Worm (Caenorhabditis elegans): ENCODE measurements around the gene exo-1.
"Not testable (repeated sequence)": the region's sequence is repeated elsewhere in the genome, so short reads cannot be mapped to it uniquely, and the experiment has no call there.

The exo-1 gene

DNA sequence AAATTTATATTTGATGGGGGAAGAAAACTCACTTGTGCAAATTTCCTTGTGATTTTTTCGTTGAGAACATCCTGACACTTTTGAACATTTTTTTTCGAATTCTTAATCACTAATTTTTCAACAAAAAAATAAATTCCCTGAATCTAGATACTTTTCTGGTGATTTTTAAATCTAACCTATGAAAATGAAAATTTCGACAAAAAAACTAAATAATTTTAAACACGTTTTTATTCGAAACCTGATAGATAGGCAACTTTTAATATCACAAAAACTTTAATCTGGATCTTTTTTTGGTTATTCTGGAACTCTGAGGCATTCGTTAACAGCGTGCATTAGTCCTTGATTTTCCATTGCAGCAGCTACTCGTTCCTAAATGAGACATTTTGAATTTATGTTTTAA is 13.5 kb downstream of the exo-1 start, which contains the start of gene F45G2.9:
TSS of gene F45G2.9 (minus strand) at position 101 of the 400 bp plus-strand sequence.
- TF ChIP-seq egl-43 (GFP tag; IDR thresholded peaks at IDR 0.05) (no peak), lin-39 (tag; optimal IDR thresholded peaks at IDR 0.05) (no peak), dmd-6 (GFP tag; IDR thresholded peaks at IDR 0.05) (no peak)

DNA sequence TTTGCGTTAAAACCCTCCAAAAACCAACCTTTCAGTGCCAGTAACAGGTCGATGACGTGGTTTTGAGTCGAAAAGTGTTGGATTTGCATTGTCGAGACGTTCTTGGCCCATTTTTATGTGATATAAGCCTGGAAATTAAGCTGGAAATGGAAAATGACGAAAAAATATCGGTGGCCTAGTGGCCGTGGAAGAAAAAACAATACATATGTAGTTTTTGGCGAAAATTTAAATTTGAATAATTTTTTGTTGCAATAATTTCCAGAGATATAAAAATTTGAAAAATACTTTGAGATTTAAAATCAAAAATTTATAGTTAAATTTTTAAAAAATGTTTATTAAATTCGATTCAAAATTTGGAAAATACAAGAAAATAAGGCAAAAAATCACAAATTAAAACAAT is 16.1 kb downstream of the exo-1 start, which contains the start of gene ciao-2B:
TSS of gene ciao-2B (minus strand) at position 130 of the 400 bp plus-strand sequence.
- TF ChIP-seq aly-2 (tag; optimal IDR thresholded peaks at IDR 0.05): no peak
- peak in 1 of 2 experiments; percentile 69 for TF ChIP-seq lsy-2 (tag; optimal IDR thresholded peaks at IDR 0.05)
- peak; percentile 88 for TF ChIP-seq mes-2 (tag; optimal IDR thresholded peaks at IDR 0.05; ENCODE audit: poor library complexity, severe bottlenecking)
- TF ChIP-seq mdt-29 (GFP tag; IDR thresholded peaks at IDR 0.05): no peak
- peak; percentile 40; the same call in 1 of the 2 replicates for TF ChIP-seq lin-38 (GFP tag; IDR thresholded peaks at IDR 0.05)
- TF ChIP-seq daf-16 (GFP tag; optimal IDR thresholded peaks at IDR 0.05): no peak
- TF ChIP-seq daf-16 (tag; optimal IDR thresholded peaks at IDR 0.05): peak; percentile 37
- peak; percentile 80 for TF ChIP-seq dpl-1 (GFP tag; optimal IDR thresholded peaks at IDR 0.05)
- TF ChIP-seq hif-1 (tag; optimal IDR thresholded peaks at IDR 0.05): peak in 1 of 2 experiments; percentile 64
- peak; percentile 7 for TF ChIP-seq nhr-77 (tag; optimal IDR thresholded peaks at IDR 0.05)
- no peak for TF ChIP-seq cey-2 (tag; optimal IDR thresholded peaks at IDR 0.05; ENCODE audit: borderline replicate concordance, insufficient read depth)

DNA sequence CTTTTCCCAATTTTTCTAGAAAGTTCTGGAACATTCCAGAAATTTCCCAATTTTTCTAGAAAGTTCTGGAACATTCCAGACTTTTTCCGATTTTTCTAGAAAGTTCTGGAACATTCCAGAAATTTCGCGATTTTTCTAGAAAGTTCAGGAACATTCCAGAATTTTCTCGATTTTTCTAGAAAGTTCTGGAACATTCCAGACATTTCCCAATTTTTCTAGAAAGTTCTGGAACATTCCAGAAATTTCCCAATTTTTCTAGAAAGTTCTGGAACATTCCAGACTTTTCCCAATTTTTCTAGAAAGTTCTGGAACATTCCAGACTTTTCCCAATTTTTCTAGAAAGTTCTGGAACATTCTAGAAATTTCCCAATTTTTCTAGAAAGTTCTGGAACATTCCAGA is 24.1 kb downstream of the exo-1 start:
- TF ChIP-seq php-3 (GFP tag; IDR thresholded peaks at IDR 0.05) (0 out of 2 replicates have a peak, but pooled peaks have one; percentile 21), Y105C5A.15 (GFP tag; IDR thresholded peaks at IDR 0.05) (0 out of 2 replicates have a peak, but pooled peaks have one; percentile 26), egl-43 (GFP tag; IDR thresholded peaks at IDR 0.05) (peak; percentile 65; the same call in 1 of the 2 replicates), zfp-3 (GFP tag; conservative IDR thresholded peaks at IDR 0.05) (0 out of 2 replicates have a peak, but pooled peaks have one; percentile 62), lim-7 (GFP tag; IDR thresholded peaks at IDR 0.05) (0 out of 2 replicates have a peak, but pooled peaks have one; percentile 44), set-16 (GFP tag; IDR thresholded peaks at IDR 0.05) (0 out of 2 replicates have a peak, but pooled peaks have one; percentile 6), madf-5 (GFP tag; IDR thresholded peaks at IDR 0.05) (0 out of 4 replicates have a peak, but pooled peaks of 1 of the 2 experiments have one; percentile 61), mdt-29 (GFP tag; IDR thresholded peaks at IDR 0.05) (peak; percentile 95), lin-38 (GFP tag; IDR thresholded peaks at IDR 0.05) (peak; percentile 48), snpc-1.2 (GFP tag; IDR thresholded peaks at IDR 0.05) (peak; percentile 65), lin-1 (GFP tag; IDR thresholded peaks at IDR 0.05) (0 out of 2 replicates have a peak, but pooled peaks have one; percentile 18), F26F4.8 (GFP tag; conservative IDR thresholded peaks at IDR 0.05) (0 out of 2 replicates have a peak, but pooled peaks have one; percentile 55), pha-4 (GFP tag; IDR thresholded peaks at IDR 0.05) (peak; percentile 81), arid-1 (GFP tag; conservative IDR thresholded peaks at IDR 0.05) (peak; percentile 63; the same call in 1 of the 2 replicates), ceh-44 (GFP tag; IDR thresholded peaks at IDR 0.05) (0 out of 2 replicates have a peak, but pooled peaks have one; percentile 41), Y75B8A.6 (GFP tag; IDR thresholded peaks at IDR 0.05) (0 out of 2 replicates have a peak, but pooled peaks have one; percentile 22), saeg-2 (GFP tag; IDR thresholded peaks at IDR 0.05) (0 out of 2 replicates have a peak, but pooled peaks have one; percentile 38), tra-1 (GFP tag; IDR thresholded peaks at IDR 0.05) (peak; percentile 31; the same call in 1 of the 2 replicates), vab-7 (GFP tag; IDR thresholded peaks at IDR 0.05) (peak; percentile 57; the same call in 1 of the 2 replicates), Y48G9A.11 (GFP tag; IDR thresholded peaks at IDR 0.05) (peak; percentile 59; the same call in 1 of the 2 replicates)
- not testable (repeated sequence) for TF ChIP-seq pha-4 (tag; optimal IDR thresholded peaks at IDR 0.05)

DNA sequence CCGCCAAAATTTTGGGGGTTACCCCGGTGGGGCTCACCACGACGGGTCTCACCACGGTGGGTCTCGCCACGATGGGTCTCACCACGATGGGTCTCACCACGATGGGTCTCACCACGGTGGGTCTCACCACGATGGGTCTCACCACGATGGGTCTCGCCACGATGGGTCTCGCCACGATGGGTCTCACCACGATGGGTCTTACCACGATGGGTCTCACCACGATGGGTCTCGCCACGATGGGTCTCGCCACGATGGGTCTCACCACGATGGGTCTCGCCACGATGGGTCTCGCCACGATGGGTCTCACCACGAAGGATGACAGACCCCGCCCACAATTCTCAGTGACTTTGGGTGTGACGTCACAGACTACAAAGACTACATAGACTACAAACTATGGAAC is 24.9 kb downstream of the exo-1 start:
- TF ChIP-seq Y48G9A.11 (GFP tag; IDR thresholded peaks at IDR 0.05): peak; percentile 45; the same call in 1 of the 2 replicates
- 0 out of 4 replicates have a peak, but pooled peaks of 1 of the 2 experiments have one; percentile 52 for TF ChIP-seq madf-5 (GFP tag; IDR thresholded peaks at IDR 0.05)
- TF ChIP-seq snpc-1.2 (GFP tag; IDR thresholded peaks at IDR 0.05): peak; percentile 51; the same call in 1 of the 2 replicates
- 0 out of 2 replicates have a peak, but pooled peaks have one; percentile 5 for TF ChIP-seq arid-1 (GFP tag; conservative IDR thresholded peaks at IDR 0.05)
- peak; percentile 19; the same call in 1 of the 2 replicates for TF ChIP-seq php-3 (GFP tag; IDR thresholded peaks at IDR 0.05)
- 0 out of 2 replicates have a peak, but pooled peaks have one; percentile 69 for TF ChIP-seq dmd-8 (GFP tag; IDR thresholded peaks at IDR 0.05)
- TF ChIP-seq F44E2.7 (GFP tag; IDR thresholded peaks at IDR 0.05): peak; percentile 58; the same call in 1 of the 2 replicates
- peak; percentile 93 for TF ChIP-seq set-16 (GFP tag; IDR thresholded peaks at IDR 0.05)
- 0 out of 2 replicates have a peak, but pooled peaks have one; percentile 16 for TF ChIP-seq T26A8.4 (GFP tag; IDR thresholded peaks at IDR 0.05)
- TF ChIP-seq tra-1 (GFP tag; IDR thresholded peaks at IDR 0.05): 0 out of 2 replicates have a peak, but pooled peaks have one; percentile 42
- TF ChIP-seq F26F4.8 (GFP tag; conservative IDR thresholded peaks at IDR 0.05): 0 out of 2 replicates have a peak, but pooled peaks have one; percentile 46

All from whole organism, L4 larva.